Worm (Caenorhabditis elegans) whole organism, L1 larva: Measurements from ENCODE around the gene Y45F10C.4.

Source experiments
- C04F5.9 ChIP-seq: sonication (generic microtip); optimal IDR thresholded peaks from 2 replicates; lab custom pipeline; 2016; ENCODE audit warnings: missing genetic modification characterization, missing compliant biosample characterization
- C16A3.4 ChIP-seq: fragments of 150-350 bp; optimal IDR thresholded peaks from 2 replicates; lab custom pipeline; 2014; ENCODE audit warnings: missing biosample characterization, missing genetic modification characterization
- C34B4.2 ChIP-seq: sonication (generic microtip); optimal IDR thresholded peaks from 2 replicates; lab custom pipeline; 2017; ENCODE audit warnings: mild to moderate bottlenecking, missing genetic modification characterization, missing compliant biosample characterization
- aha-1 ChIP-seq: fragments of 150-350 bp; optimal IDR thresholded peaks from 2 replicates; lab custom pipeline; 2014; ENCODE audit warnings: missing biosample characterization, missing genetic modification characterization
- alr-1 ChIP-seq: fragments of 200-800 bp; sonication (Bioruptor generic); optimal IDR thresholded peaks from 2 replicates; lab custom pipeline; 2018; ENCODE audit warnings: borderline replicate concordance, mild to moderate bottlenecking, missing genetic modification characterization, missing compliant biosample characterization
- blmp-1 ChIP-seq: fragments of 150-350 bp; optimal IDR thresholded peaks from 2 replicates; lab custom pipeline; 2014; ENCODE audit warnings: missing biosample characterization, missing genetic modification characterization
- ceh-63 ChIP-seq: fragments of 200-800 bp; sonication (Bioruptor generic); optimal IDR thresholded peaks from 2 replicates; lab custom pipeline; 2018; ENCODE audit warnings: mild to moderate bottlenecking, missing genetic modification characterization, missing compliant biosample characterization
- ceh-82 ChIP-seq, 3 experiments: fragments of 150-350 bp in 1 of 3; sonication (generic microtip) in 2 of 3; optimal IDR thresholded peaks; 2 replicates each; lab custom pipeline; 2014 to 2017; ENCODE audit warnings: missing biosample characterization in 3 of 3, missing genetic modification characterization in 3 of 3
- ceh-88 ChIP-seq: fragments of 200-800 bp; sonication (Bioruptor generic); IDR thresholded peaks from 2 replicates; pipeline ENCODE4 v1.3.6; 2022; ENCODE audit warnings: missing genetic modification characterization, missing compliant biosample characterization
- ceh-90 ChIP-seq: sonication (generic microtip); optimal IDR thresholded peaks from 2 replicates; lab custom pipeline; 2016; ENCODE audit warnings: missing genetic modification characterization, missing compliant biosample characterization
- dpl-1 ChIP-seq, 3 experiments: fragments of 150-350 bp in 2 of 3; sonication (generic microtip) in 1 of 3; optimal IDR thresholded peaks; 2 replicates each; lab custom pipeline; 2014 to 2017; ENCODE audit warnings: missing biosample characterization in 3 of 3, missing genetic modification characterization in 3 of 3, missing genetic modification reagents in 3 of 3
- dsc-1 ChIP-seq: sonication (generic microtip); optimal IDR thresholded peaks from 2 replicates; lab custom pipeline; 2016; ENCODE audit warnings: mild to moderate bottlenecking, missing genetic modification characterization, missing compliant biosample characterization
- efl-1 ChIP-seq, 4 experiments: fragments of 150-350 bp; optimal IDR thresholded peaks in 3 of 4; peaks in 1 of 4; 1 replicate in 1 of 4; 2 replicates in 3 of 4; lab custom pipeline; 2014; ENCODE audit warnings: missing biosample characterization in 2 of 4, missing genetic modification characterization in 2 of 4, missing genetic modification reagents in 2 of 4
- efl-3 ChIP-seq: fragments of 200-800 bp; sonication (Bioruptor generic); optimal IDR thresholded peaks from 2 replicates; lab custom pipeline; 2018; ENCODE audit warnings: mild to moderate bottlenecking, missing genetic modification characterization, missing compliant biosample characterization
- elt-2 ChIP-seq: sonication (generic microtip); optimal IDR thresholded peaks from 2 replicates; lab custom pipeline; 2016; ENCODE audit warnings: missing genetic modification characterization, mild to moderate bottlenecking, inconsistent platforms, missing compliant biosample characterization, missing genetic modification reagents
- elt-3 ChIP-seq, 6 experiments: fragments of 150-350 bp in 1 of 6; sonication (generic microtip); optimal IDR thresholded peaks; 2 replicates each; lab custom pipeline; 2017 to 2018; ENCODE audit warnings: missing biosample characterization in 6 of 6, missing genetic modification characterization in 6 of 6, inconsistent platforms in 1 of 6
- ets-5 ChIP-seq: fragments of 200-800 bp; sonication (Bioruptor generic); IDR thresholded peaks from 2 replicates; pipeline ENCODE4 v1.3.6; 2022; ENCODE audit warnings: missing genetic modification characterization, missing compliant biosample characterization
- fkh-4 ChIP-seq: sonication (generic microtip); optimal IDR thresholded peaks from 2 replicates; lab custom pipeline; 2016; ENCODE audit warnings: missing compliant biosample characterization, missing genetic modification characterization, borderline replicate concordance
- hlh-4 ChIP-seq: sonication (generic microtip); optimal IDR thresholded peaks from 2 replicates; lab custom pipeline; 2016; ENCODE audit warnings: mild to moderate bottlenecking, missing genetic modification characterization, missing compliant biosample characterization
- hpl-2 ChIP-seq: fragments of 150-350 bp; optimal IDR thresholded peaks from 2 replicates; lab custom pipeline; 2014; ENCODE audit warnings: missing biosample characterization, missing genetic modification reagents, missing genetic modification characterization
- isw-1 ChIP-seq: fragments of 200-800 bp; sonication (Bioruptor generic); IDR thresholded peaks from 2 replicates; pipeline ENCODE4 v1.3.6; 2022; ENCODE audit warnings: missing genetic modification characterization, missing compliant biosample characterization
- jun-1 ChIP-seq: fragments of 150-350 bp; optimal IDR thresholded peaks from 2 replicates; lab custom pipeline; 2014; ENCODE audit warnings: missing biosample characterization, missing genetic modification reagents, missing genetic modification characterization
- lin-39 ChIP-seq: fragments of 150-350 bp; optimal IDR thresholded peaks from 2 replicates; lab custom pipeline; 2014; ENCODE audit warnings: missing biosample characterization, missing genetic modification reagents, missing genetic modification characterization
- lsy-2 ChIP-seq, 2 experiments: fragments of 150-350 bp; optimal IDR thresholded peaks; 2 replicates each; lab custom pipeline; 2014; ENCODE audit warnings: missing biosample characterization in 2 of 2, missing genetic modification characterization in 2 of 2
- mef-2 ChIP-seq: fragments of 150-350 bp; optimal IDR thresholded peaks from 2 replicates; lab custom pipeline; 2014; ENCODE audit warnings: missing biosample characterization, missing genetic modification characterization
- nhr-12 ChIP-seq: sonication (generic microtip); optimal IDR thresholded peaks from 2 replicates; lab custom pipeline; 2017; ENCODE audit warnings: missing biosample characterization, missing genetic modification characterization
- nhr-19 ChIP-seq: fragments of 200-800 bp; sonication (Bioruptor generic); conservative IDR thresholded peaks from 2 replicates; pipeline ENCODE4 v1.3.6; 2022; ENCODE audit warnings: missing genetic modification characterization, missing compliant biosample characterization
- nhr-237 ChIP-seq: fragments of 150-350 bp; optimal IDR thresholded peaks from 2 replicates; lab custom pipeline; 2014; ENCODE audit warnings: missing biosample characterization, missing genetic modification characterization
- nhr-28 ChIP-seq: fragments of 150-350 bp; optimal IDR thresholded peaks from 2 replicates; lab custom pipeline; 2014; ENCODE audit warnings: missing biosample characterization, missing genetic modification characterization
- nhr-47 ChIP-seq: sonication (generic microtip); optimal IDR thresholded peaks from 2 replicates; lab custom pipeline; 2016; ENCODE audit warnings: mild to moderate bottlenecking, missing genetic modification characterization, moderate library complexity, missing compliant biosample characterization
- nhr-76 ChIP-seq: sonication (generic microtip); optimal IDR thresholded peaks from 2 replicates; lab custom pipeline; 2017; ENCODE audit warnings: missing biosample characterization, missing genetic modification characterization
- nhr-84 ChIP-seq: sonication (generic microtip); optimal IDR thresholded peaks from 2 replicates; lab custom pipeline; 2017; ENCODE audit warnings: missing biosample characterization, missing genetic modification characterization
- nhr-85 ChIP-seq: sonication (generic microtip); peaks from one replicate; lab custom pipeline; 2016; ENCODE audit warnings: missing genetic modification characterization, inconsistent platforms, missing compliant biosample characterization
- nhr-90 ChIP-seq: sonication (generic microtip); optimal IDR thresholded peaks from 2 replicates; lab custom pipeline; 2016; ENCODE audit warnings: mild to moderate bottlenecking, missing genetic modification characterization, missing compliant biosample characterization; ENCODE audit not compliant: poor library complexity
- pax-3 ChIP-seq: fragments of 200-800 bp; sonication (Bioruptor generic); optimal IDR thresholded peaks from 2 replicates; lab custom pipeline; 2018; ENCODE audit warnings: mild to moderate bottlenecking, missing genetic modification characterization, moderate library complexity, missing compliant biosample characterization
- rnt-1 ChIP-seq: sonication (generic microtip); optimal IDR thresholded peaks from 2 replicates; lab custom pipeline; 2016; ENCODE audit warnings: mild to moderate bottlenecking, missing genetic modification characterization, moderate library complexity, missing compliant biosample characterization
- snu-23 ChIP-seq: sonication (generic microtip); optimal IDR thresholded peaks from 2 replicates; lab custom pipeline; 2016; ENCODE audit warnings: missing genetic modification characterization, missing compliant biosample characterization
- sox-4 ChIP-seq: sonication (generic microtip); optimal IDR thresholded peaks from 2 replicates; lab custom pipeline; 2016; ENCODE audit warnings: missing genetic modification characterization, missing compliant biosample characterization
- sptf-1 ChIP-seq: fragments of 150-350 bp; optimal IDR thresholded peaks from 2 replicates; lab custom pipeline; 2014; ENCODE audit warnings: missing biosample characterization, missing genetic modification characterization
- sup-37 ChIP-seq: fragments of 200-800 bp; sonication (Bioruptor generic); optimal IDR thresholded peaks from 2 replicates; lab custom pipeline; 2018; ENCODE audit warnings: mild to moderate bottlenecking, missing genetic modification characterization, missing compliant biosample characterization
- tlp-1 ChIP-seq: fragments of 150-350 bp; optimal IDR thresholded peaks from 2 replicates; lab custom pipeline; 2014; ENCODE audit warnings: missing biosample characterization, missing genetic modification characterization
- unc-86 ChIP-seq: sonication (generic microtip); optimal IDR thresholded peaks from 2 replicates; lab custom pipeline; 2016; ENCODE audit warnings: missing genetic modification characterization, missing compliant biosample characterization
- xbp-1 ChIP-seq: sonication (generic microtip); optimal IDR thresholded peaks from 2 replicates; lab custom pipeline; 2016; ENCODE audit warnings: missing genetic modification characterization, missing compliant biosample characterization
- zip-4 ChIP-seq: fragments of 200-800 bp; sonication (Bioruptor generic); optimal IDR thresholded peaks from 2 replicates; lab custom pipeline; 2018; ENCODE audit warnings: mild to moderate bottlenecking, missing genetic modification characterization, moderate library complexity, missing compliant biosample characterization
- ztf-11 ChIP-seq, 2 experiments: sonication (generic microtip); optimal IDR thresholded peaks; 2 replicates each; lab custom pipeline; 2016 to 2017; ENCODE audit warnings: missing genetic modification characterization in 2 of 2, missing biosample characterization in 1 of 2, missing compliant biosample characterization in 1 of 2
- ztf-4 ChIP-seq: fragments of 150-350 bp; optimal IDR thresholded peaks from 2 replicates; lab custom pipeline; 2014; ENCODE audit warnings: missing biosample characterization, missing genetic modification characterization

The Y45F10C.4 gene

ce11 chrIV:13699384-13699788 is 35.4 kb upstream of the Y45F10C.4 start (continued):
- peak; percentile 83 for TF ChIP-seq lin-39 (tag; lab: Kevin White, UChicago)

ce11 chrIV:13698603-13699002 is 34.6 kb upstream of the Y45F10C.4 start, which contains the start of gene T23G4.127:
Gene T23G4.127 (minus strand): TSS chrIV:13698703.
- TF ChIP-seq ceh-63 (GFP tag; lab: Kevin White, UChicago) (no peak), alr-1 (tag; lab: Kevin White, UChicago) (no peak), ets-5 (no peak), fkh-4 (tag; lab: Kevin White, UChicago) (no peak), pax-3 (no peak), dsc-1 (no peak), snu-23 (GFP tag; lab: Kevin White, UChicago) (no peak), xbp-1 (tag; lab: Kevin White, UChicago) (no peak), efl-1 (optimal IDR thresholded peaks at IDR 0.05; lab: Kevin White, UChicago) (no peak), efl-1 (GFP tag; optimal IDR thresholded peaks at IDR 0.05 in 1 of 2; lab: Kevin White, UChicago) (no peak), dpl-1 (GFP tag; optimal IDR thresholded peaks at IDR 0.05; lab: Kevin White, UChicago) (no peak), tlp-1 (tag; lab: Kevin White, UChicago) (no peak), nhr-76 (tag; lab: Kevin White, UChicago) (no peak), ceh-90 (tag; lab: Kevin White, UChicago) (no peak), zip-4 (no peak), aha-1 (tag; lab: Kevin White, UChicago) (no peak), C04F5.9 (tag; lab: Kevin White, UChicago) (no peak), ceh-88 (no peak), nhr-90 (tag; lab: Kevin White, UChicago) (no peak)
- TF ChIP-seq, all 84 proteins: peak for 0

- TF ChIP-seq C16A3.4 (tag; lab: Kevin White, UChicago) (no peak), dsc-1 (peak; percentile 42), blmp-1 (tag; lab: Kevin White, UChicago) (no peak), elt-3 (tag; optimal IDR thresholded peaks at IDR 0.05; lab: Kevin White, UChicago) (no peak), rnt-1 (tag; lab: Kevin White, UChicago) (peak; percentile 45), isw-1 (GFP tag; lab: Robert Waterston, UW) (no peak)
Measured at ce11 chrIV:13696900-13697299, 32.9 kb upstream of the Y45F10C.4 start.

DNA sequence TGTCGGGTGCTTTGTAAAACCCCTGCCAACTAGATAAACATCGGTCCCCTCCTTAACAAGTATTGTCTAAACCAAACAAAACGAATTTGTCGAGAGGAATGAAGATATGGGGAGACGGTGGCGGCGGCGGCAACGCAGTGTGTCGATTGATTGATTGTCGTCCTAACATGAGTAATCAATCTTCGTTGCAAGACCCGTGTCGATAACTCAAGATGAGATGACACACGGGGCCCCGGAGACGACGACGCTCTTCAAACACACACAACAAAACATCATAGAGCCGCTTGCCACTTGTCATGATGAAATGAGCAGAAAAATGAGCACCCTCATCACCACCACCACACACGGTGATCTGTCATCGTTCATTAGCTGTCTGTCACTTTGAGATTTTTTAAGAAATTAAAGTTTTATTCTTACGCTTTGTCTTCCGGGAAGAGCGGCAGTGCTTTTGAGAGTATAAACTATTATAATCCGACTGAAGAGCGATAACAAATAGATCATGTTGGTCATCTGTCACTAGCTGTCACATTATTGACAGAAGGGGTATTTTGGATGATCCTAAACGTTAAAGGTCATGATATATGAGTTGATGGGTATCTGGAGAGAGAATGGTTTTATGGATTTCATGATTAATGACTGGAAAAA is 31.9 kb upstream of the Y45F10C.4 start:
- TF ChIP-seq C34B4.2 (tag; lab: Kevin White, UChicago) (no peak), nhr-84 (tag; lab: Kevin White, UChicago) (no peak), efl-3 (peak; percentile 42), elt-2 (tag; lab: Kevin White, UChicago) (no peak), nhr-47 (tag; lab: Kevin White, UChicago) (peak; percentile 25), lin-39 (tag; lab: Kevin White, UChicago) (peak; percentile 98), ceh-82 (tag; optimal IDR thresholded peaks at IDR 0.05; lab: Kevin White, UChicago) (no peak), rnt-1 (tag; lab: Kevin White, UChicago) (peak; percentile 95), ztf-4 (tag; lab: Kevin White, UChicago) (no peak), nhr-12 (tag; lab: Kevin White, UChicago) (no peak), sptf-1 (no peak), lsy-2 (tag; optimal IDR thresholded peaks at IDR 0.05; lab: Kevin White, UChicago) (peak; percentile 46 to 47), nhr-237 (tag; lab: Kevin White, UChicago) (no peak), mef-2 (tag; lab: Kevin White, UChicago) (no peak), sup-37 (GFP tag; lab: Kevin White, UChicago) (no peak), ztf-11 (tag; optimal IDR thresholded peaks at IDR 0.05; lab: Kevin White, UChicago) (peak in 1 of 2 experiments; percentile 82), jun-1 (tag; lab: Kevin White, UChicago) (no peak), hpl-2 (no peak), xbp-1 (tag; lab: Kevin White, UChicago) (no peak), ceh-90 (tag; lab: Kevin White, UChicago) (no peak), hlh-4 (tag; lab: Kevin White, UChicago) (no peak), C04F5.9 (tag; lab: Kevin White, UChicago) (no peak), nhr-19 (GFP tag; lab: Robert Waterston, UW) (peak; percentile 61), sox-4 (tag; lab: Kevin White, UChicago) (no peak), unc-86 (tag; lab: Kevin White, UChicago) (no peak), blmp-1 (tag; lab: Kevin White, UChicago) (peak; percentile 10), nhr-85 (tag; lab: Kevin White, UChicago) (peak; percentile 83), elt-3 (tag; optimal IDR thresholded peaks at IDR 0.05; lab: Kevin White, UChicago) (no peak), nhr-28 (tag; lab: Kevin White, UChicago) (no peak)
